Fruit fly (Drosophila melanogaster) whole organism, embryonic: ENCODE data around the gene Srp9.

ENCODE experiments used
- CG10321 ChIP-seq: fragments of 200-800 bp; sonication (Bioruptor generic); IDR thresholded peaks from 2 replicates; pipeline ENCODE4 v1.3.6; 2022; ENCODE audit warnings: missing biosample characterization, missing genetic modification characterization
- CG10366 ChIP-seq: fragments of 200-800 bp; sonication (Bioruptor generic); IDR thresholded peaks from 2 replicates; pipeline ENCODE4 v1.3.6; 2022; ENCODE audit warnings: missing biosample characterization, missing genetic modification characterization
- CG11456 ChIP-seq: fragments of 200-800 bp; sonication (Bioruptor generic); IDR thresholded peaks from 3 replicates; pipeline ENCODE4 v1.3.6; 2022; ENCODE audit warnings: missing biosample characterization, missing genetic modification characterization
- CG11696 ChIP-seq: fragments of 200-800 bp; sonication (Bioruptor generic); IDR thresholded peaks from 2 replicates; pipeline ENCODE4 v1.3.6; 2022; ENCODE audit warnings: missing biosample characterization, missing genetic modification characterization
- CG12104 ChIP-seq: fragments of 200-800 bp; sonication (Bioruptor generic); optimal IDR thresholded peaks from 3 replicates; lab custom pipeline; 2016; ENCODE audit warnings: missing biosample characterization, missing genetic modification characterization
- CG12391 ChIP-seq: fragments of 200-800 bp; sonication (Bioruptor generic); optimal IDR thresholded peaks from 3 replicates; lab custom pipeline; 2018; ENCODE audit warnings: missing biosample characterization, mild to moderate bottlenecking, missing genetic modification characterization, moderate library complexity
- CG13424 ChIP-seq: fragments of 200-800 bp; sonication (Bioruptor generic); optimal IDR thresholded peaks from 2 replicates; lab custom pipeline; 2019; ENCODE audit warnings: missing biosample characterization, mild to moderate bottlenecking, missing genetic modification characterization, moderate library complexity
- CG13624 ChIP-seq: fragments of 200-800 bp; sonication (Bioruptor generic); optimal IDR thresholded peaks from 2 replicates; lab custom pipeline; 2016; ENCODE audit warnings: missing biosample characterization, missing genetic modification characterization
- CG13894 ChIP-seq: fragments of 200-800 bp; sonication (Bioruptor generic); optimal IDR thresholded peaks from 3 replicates; lab custom pipeline; 2018; ENCODE audit warnings: missing biosample characterization, mild to moderate bottlenecking, missing genetic modification characterization, moderate library complexity
- CG14050 ChIP-seq: fragments of 200-800 bp; sonication (Bioruptor generic); IDR thresholded peaks from 3 replicates; pipeline ENCODE4 v1.3.6; 2022; ENCODE audit warnings: missing biosample characterization, missing genetic modification characterization
- CG15011 ChIP-seq: fragments of 200-800 bp; sonication (Bioruptor generic); optimal IDR thresholded peaks from 3 replicates; lab custom pipeline; 2018; ENCODE audit warnings: missing biosample characterization, mild to moderate bottlenecking, missing genetic modification characterization
- CG1792 ChIP-seq: fragments of 200-800 bp; sonication (Bioruptor generic); optimal IDR thresholded peaks from 2 replicates; lab custom pipeline; 2016; ENCODE audit warnings: missing biosample characterization, missing genetic modification characterization
- CG1832 ChIP-seq: fragments of 200-800 bp; sonication (Bioruptor generic); optimal IDR thresholded peaks from 2 replicates; lab custom pipeline; 2017; ENCODE audit warnings: missing biosample characterization, mild to moderate bottlenecking, missing genetic modification characterization, inconsistent platforms
- CG18764 ChIP-seq: fragments of 200-800 bp; sonication (Bioruptor generic); optimal IDR thresholded peaks from 3 replicates; lab custom pipeline; 2016; ENCODE audit warnings: missing biosample characterization, missing genetic modification characterization
- CG2875 ChIP-seq: fragments of 200-800 bp; sonication (Bioruptor generic); optimal IDR thresholded peaks from 2 replicates; lab custom pipeline; 2017; ENCODE audit warnings: missing biosample characterization, mild to moderate bottlenecking, missing genetic modification characterization, missing genetic modification reagents
- CG4282 ChIP-seq: fragments of 200-800 bp; sonication (Bioruptor generic); optimal IDR thresholded peaks from 2 replicates; lab custom pipeline; 2016; ENCODE audit warnings: missing biosample characterization, missing genetic modification characterization
- CG4730 ChIP-seq: fragments of 200-800 bp; sonication (Bioruptor generic); IDR thresholded peaks from 2 replicates; pipeline ENCODE4 v1.3.6; 2022; ENCODE audit warnings: missing biosample characterization, missing genetic modification characterization
- CG5245 ChIP-seq: fragments of 200-800 bp; sonication (Bioruptor generic); optimal IDR thresholded peaks from 3 replicates; lab custom pipeline; 2016; ENCODE audit warnings: missing biosample characterization, missing genetic modification characterization
- CG6175 ChIP-seq: fragments of 200-800 bp; sonication (Bioruptor generic); IDR thresholded peaks from 3 replicates; pipeline ENCODE4 v1.3.6; 2022; ENCODE audit warnings: missing biosample characterization, missing genetic modification characterization
- CG7928 ChIP-seq: fragments of 200-800 bp; sonication (Bioruptor generic); optimal IDR thresholded peaks from 2 replicates; lab custom pipeline; 2017; ENCODE audit warnings: missing biosample characterization, mild to moderate bottlenecking, missing genetic modification characterization
- CG9876 ChIP-seq: fragments of 200-800 bp; sonication (Bioruptor generic); optimal IDR thresholded peaks from 2 replicates; lab custom pipeline; 2016; ENCODE audit warnings: missing biosample characterization, missing genetic modification characterization
- Ets65A ChIP-seq: fragments of 200-800 bp; sonication (Bioruptor generic); peaks from one replicate; lab custom pipeline; 2016; ENCODE audit warnings: missing biosample characterization, missing genetic modification characterization
- Gsc ChIP-seq: fragments of 200-800 bp; sonication (Bioruptor generic); IDR thresholded peaks from 2 replicates; pipeline ENCODE4 v1.3.6; 2022; ENCODE audit warnings: missing biosample characterization, missing genetic modification characterization
- HmgZ ChIP-seq: fragments of 200-800 bp; sonication (Bioruptor generic); optimal IDR thresholded peaks from 2 replicates; lab custom pipeline; 2018; ENCODE audit warnings: missing biosample characterization, mild to moderate bottlenecking, missing genetic modification characterization
- Hr78 ChIP-seq, 2 experiments: fragments of 200-800 bp in 1 of 2; fragments of >200 bp in 1 of 2; sonication (Bioruptor generic) in 1 of 2; optimal IDR thresholded peaks; 2 replicates each; lab custom pipeline; 2017 to 2019; ENCODE audit warnings: missing biosample characterization in 2 of 2, missing genetic modification characterization in 2 of 2, mild to moderate bottlenecking in 1 of 2, moderate library complexity in 1 of 2
- Lhr ChIP-seq: fragments of 200-800 bp; sonication (Bioruptor generic); optimal IDR thresholded peaks from 3 replicates; lab custom pipeline; 2017; ENCODE audit warnings: mild to moderate bottlenecking, missing biosample characterization, missing genetic modification reagents, missing genetic modification characterization
- MBD-R2 ChIP-seq: fragments of 200-800 bp; sonication (Bioruptor generic); IDR thresholded peaks from 2 replicates; pipeline ENCODE4 v1.3.6; 2022; ENCODE audit warnings: missing biosample characterization, missing genetic modification characterization
- Med ChIP-seq: fragments of 200-800 bp; sonication (Bioruptor generic); peaks from one replicate; lab custom pipeline; 2016; ENCODE audit warnings: missing biosample characterization, missing genetic modification characterization, mild to moderate bottlenecking, inconsistent platforms, moderate library complexity
- Mrtf ChIP-seq: fragments of 200-800 bp; sonication (Bioruptor generic); IDR thresholded peaks from 3 replicates; pipeline ENCODE4 v1.3.6; 2022; ENCODE audit warnings: missing biosample characterization, missing genetic modification characterization
- NC2β ChIP-seq: fragments of 200-800 bp; sonication (Bioruptor generic); optimal IDR thresholded peaks from 2 replicates; lab custom pipeline; 2016; ENCODE audit warnings: missing biosample characterization, missing genetic modification characterization
- Nf-YB ChIP-seq: fragments of 200-800 bp; sonication (Bioruptor generic); optimal IDR thresholded peaks from 3 replicates; lab custom pipeline; 2019; ENCODE audit warnings: missing biosample characterization, mild to moderate bottlenecking, missing genetic modification characterization, moderate library complexity
- Nf-YC ChIP-seq: fragments of 200-800 bp; optimal IDR thresholded peaks from 3 replicates; lab custom pipeline; 2019; ENCODE audit warnings: missing biosample characterization, mild to moderate bottlenecking, missing genetic modification characterization, moderate library complexity
- abd-A ChIP-seq: fragments of 200-800 bp; sonication (Bioruptor generic); optimal IDR thresholded peaks from 3 replicates; lab custom pipeline; 2019; ENCODE audit warnings: missing biosample characterization, mild to moderate bottlenecking, missing genetic modification characterization, moderate library complexity
- amos ChIP-seq: fragments of 200-800 bp; sonication (Bioruptor generic); IDR thresholded peaks from 2 replicates; pipeline ENCODE4 v1.3.6; 2022; ENCODE audit warnings: missing biosample characterization, missing genetic modification characterization; ENCODE audit not compliant: partially characterized antibody
- ase ChIP-seq: fragments of 200-800 bp; sonication (Bioruptor generic); IDR thresholded peaks from 3 replicates; pipeline ENCODE4 v1.3.6; 2022; ENCODE audit warnings: missing biosample characterization, missing genetic modification characterization
- bigmax ChIP-seq: fragments of 200-800 bp; sonication (Bioruptor generic); optimal IDR thresholded peaks from 2 replicates; lab custom pipeline; 2018; ENCODE audit warnings: missing biosample characterization, mild to moderate bottlenecking, missing genetic modification characterization
- croc ChIP-seq: fragments of 200-800 bp; sonication (Bioruptor generic); conservative IDR thresholded peaks from 3 replicates; pipeline ENCODE4 v1.3.6; 2022; ENCODE audit warnings: missing biosample characterization, missing genetic modification characterization
- crol ChIP-seq: fragments of 200-800 bp; sonication (Bioruptor generic); IDR thresholded peaks from 2 replicates; pipeline ENCODE4 v1.3.6; 2022; ENCODE audit warnings: missing biosample characterization, missing genetic modification characterization
- ewg ChIP-seq: fragments of 200-800 bp; sonication (Bioruptor generic); optimal IDR thresholded peaks from 3 replicates; lab custom pipeline; 2017; ENCODE audit warnings: mild to moderate bottlenecking, missing biosample characterization, missing genetic modification reagents, missing genetic modification characterization
- exex ChIP-seq: fragments of 200-800 bp; sonication (Bioruptor generic); optimal IDR thresholded peaks from 4 replicates; lab custom pipeline; 2018; ENCODE audit warnings: missing biosample characterization, mild to moderate bottlenecking, missing genetic modification characterization, moderate library complexity
- eyg ChIP-seq: fragments of 200-800 bp; sonication (Bioruptor generic); optimal IDR thresholded peaks from 3 replicates; lab custom pipeline; 2016; ENCODE audit warnings: missing biosample characterization, missing genetic modification characterization
- h ChIP-seq: fragments of >200 bp; optimal IDR thresholded peaks from 2 replicates; lab custom pipeline; 2017
- luna ChIP-seq: fragments of 200-800 bp; sonication (Bioruptor generic); optimal IDR thresholded peaks from 2 replicates; lab custom pipeline; 2016; ENCODE audit warnings: missing biosample characterization, missing genetic modification characterization
- mam ChIP-seq: fragments of 200-800 bp; sonication (Bioruptor generic); optimal IDR thresholded peaks from 3 replicates; lab custom pipeline; 2016; ENCODE audit warnings: missing biosample characterization, missing genetic modification characterization
- mirr ChIP-seq: fragments of 200-800 bp; sonication (Bioruptor generic); optimal IDR thresholded peaks from 3 replicates; lab custom pipeline; 2018; ENCODE audit warnings: missing biosample characterization, mild to moderate bottlenecking, missing genetic modification characterization
- oc ChIP-seq: fragments of 200-800 bp; sonication (Bioruptor generic); optimal IDR thresholded peaks from 2 replicates; lab custom pipeline; 2018; ENCODE audit warnings: missing biosample characterization, mild to moderate bottlenecking, missing genetic modification characterization, moderate library complexity
- onecut ChIP-seq: fragments of 200-800 bp; sonication (Bioruptor generic); IDR thresholded peaks from 2 replicates; pipeline ENCODE4 v1.3.6; 2022; ENCODE audit warnings: missing biosample characterization, missing genetic modification characterization
- rib ChIP-seq: fragments of 200-800 bp; sonication (Bioruptor generic); IDR thresholded peaks from 2 replicates; pipeline ENCODE4 v1.3.6; 2022; ENCODE audit warnings: missing biosample characterization, missing genetic modification characterization
- seq ChIP-seq: fragments of 200-800 bp; sonication (Bioruptor generic); IDR thresholded peaks from 2 replicates; pipeline ENCODE4 v1.3.6; 2022; ENCODE audit warnings: missing biosample characterization, missing genetic modification characterization

The Srp9 gene

DNA sequence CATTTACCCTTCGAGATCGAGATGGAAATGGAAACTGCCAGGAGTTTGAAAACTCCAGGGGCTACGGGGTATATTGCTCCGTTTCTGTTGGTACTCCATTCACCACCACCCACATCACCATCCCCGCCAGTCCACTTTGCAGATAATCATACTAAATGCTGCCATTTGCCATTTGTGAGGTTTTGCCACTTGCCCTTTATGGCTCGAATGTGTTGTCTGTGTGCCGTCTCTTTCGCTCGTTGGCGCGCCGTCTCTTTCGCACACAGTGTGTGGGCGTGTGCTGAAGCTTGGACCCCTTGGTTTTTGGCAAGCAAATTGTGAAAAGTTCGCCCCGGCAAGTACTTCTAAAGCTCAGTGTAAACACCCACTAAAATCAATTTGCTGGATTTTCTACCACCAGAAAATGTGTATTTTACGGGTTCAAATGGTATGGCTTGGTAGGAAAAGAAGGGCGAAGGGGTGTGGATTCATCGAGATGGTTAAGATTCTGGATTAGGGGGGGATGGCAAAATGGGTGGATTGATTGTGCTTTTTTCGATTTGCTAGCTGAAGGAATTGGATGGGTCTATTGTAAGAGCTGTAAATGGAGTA, 22.5 kb downstream of the Srp9 start:
- peak; percentile 23 for TF ChIP-seq CG13894 (tag; lab: Kevin White, UChicago)
- peak; percentile 90 for TF ChIP-seq Nf-YB (GFP tag; lab: Kevin White, UChicago)
- peak; percentile 98 for TF ChIP-seq abd-A (tag; lab: Kevin White, UChicago)
- peak; percentile 61 for TF ChIP-seq Ets65A
- peak; percentile 80 for TF ChIP-seq exex (tag; lab: Kevin White, UChicago)
- no peak for TF ChIP-seq CG13624 (GFP tag; lab: Kevin White, UChicago)
- peak; percentile 8 for TF ChIP-seq oc (tag; lab: Kevin White, UChicago)
- peak; percentile 95 for TF ChIP-seq Nf-YC (tag; lab: Kevin White, UChicago)
- TF ChIP-seq Med (GFP tag; lab: Kevin White, UChicago), result peak; percentile 23
- no peak for TF ChIP-seq CG13424
- TF ChIP-seq seq (GFP tag; lab: Robert Waterston, UW), result peak; percentile 71; the same call in 1 of the 2 replicates
- TF ChIP-seq mam (GFP tag; lab: Kevin White, UChicago), result no peak
- no peak for TF ChIP-seq HmgZ (tag; lab: Kevin White, UChicago)
- TF ChIP-seq crol (GFP tag; lab: Robert Waterston, UW), result peak; percentile 86
- TF ChIP-seq CG11456 (GFP tag; lab: Robert Waterston, UW), result 0 out of 3 replicates have a peak, but pooled peaks have one; percentile 34
- peak; percentile 41 for TF ChIP-seq CG1832
- no peak for TF ChIP-seq CG12104
- no peak for TF ChIP-seq CG5245
- no peak for TF ChIP-seq ase (GFP tag; lab: Robert Waterston, UW)
- TF ChIP-seq CG6175 (GFP tag; lab: Robert Waterston, UW), result 0 out of 3 replicates have a peak, but pooled peaks have one; percentile 28
- peak; percentile 74 for TF ChIP-seq CG10321 (GFP tag; lab: Robert Waterston, UW)
- TF ChIP-seq MBD-R2, result no peak
- TF ChIP-seq CG9876 (GFP tag; lab: Kevin White, UChicago), result no peak
- no peak for TF ChIP-seq Hr78 (GFP tag; optimal IDR thresholded peaks at IDR 0.05; lab: Kevin White, UChicago)
- TF ChIP-seq mirr (GFP tag; lab: Kevin White, UChicago), result peak; percentile 12

DNA sequence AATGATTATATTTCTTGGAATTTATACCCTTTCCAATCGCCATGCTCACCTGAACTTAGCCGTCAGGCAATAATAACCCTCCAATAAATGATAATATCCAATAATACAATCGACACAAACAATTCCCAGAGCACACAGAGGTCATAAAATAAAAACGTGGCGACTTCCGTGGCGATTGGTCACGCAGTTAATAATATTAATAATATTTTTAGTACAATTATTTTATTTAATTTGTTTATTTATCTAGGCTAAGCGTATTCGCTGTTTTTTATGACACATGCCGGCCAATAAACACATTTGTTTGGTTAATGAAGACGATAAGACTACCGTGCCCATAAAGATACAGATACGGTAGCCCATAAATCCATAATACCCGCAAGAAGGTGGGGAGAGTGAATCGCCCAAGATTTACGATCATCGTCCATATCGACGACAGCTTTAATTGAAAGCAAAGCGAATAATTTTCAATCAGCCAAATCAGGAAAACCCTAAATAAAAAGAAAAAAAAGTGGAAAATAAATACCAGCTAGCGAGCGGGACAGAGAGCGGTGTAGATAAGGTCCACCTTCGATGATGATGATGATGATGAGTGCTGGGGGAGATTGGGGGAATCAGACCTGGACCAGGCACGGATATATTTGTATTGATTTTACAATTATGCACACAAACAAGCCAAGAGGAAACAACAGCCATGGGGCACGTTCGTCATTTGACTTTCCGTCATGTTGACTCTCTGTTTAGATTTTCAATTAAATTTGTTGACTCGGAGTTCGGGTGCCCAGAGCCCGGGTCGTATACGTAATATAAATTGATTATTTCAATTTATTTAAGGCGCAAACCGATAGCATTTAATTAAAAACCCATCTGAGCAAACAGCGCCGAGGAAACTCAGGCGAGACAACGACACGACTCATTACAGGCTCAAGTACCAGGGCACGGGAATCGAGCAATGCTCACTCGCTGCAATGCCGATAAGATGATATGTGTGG, 24.8 kb downstream of the Srp9 start:
- TF ChIP-seq CG2875 (GFP tag; lab: Kevin White, UChicago) (peak; percentile 13), CG4730 (no peak), NC2β (GFP tag; lab: Kevin White, UChicago) (no peak), amos (GFP tag; lab: Robert Waterston, UW) (no peak), croc (GFP tag; lab: Robert Waterston, UW) (no peak), bigmax (GFP tag; lab: Kevin White, UChicago) (no peak), CG15011 (GFP tag; lab: Kevin White, UChicago) (no peak), CG11696 (no peak), Lhr (GFP tag; lab: Kevin White, UChicago) (peak; percentile 23), CG4282 (GFP tag; lab: Kevin White, UChicago) (no peak), rib (GFP tag; lab: Robert Waterston, UW) (no peak), CG18764 (GFP tag; lab: Kevin White, UChicago) (peak; percentile 17), h (lab: Kevin White, UChicago) (no peak), luna (GFP tag; lab: Kevin White, UChicago) (no peak), ewg (no peak), CG10366 (GFP tag; lab: Robert Waterston, UW) (no peak), Gsc (GFP tag; lab: Robert Waterston, UW) (no peak), CG1792 (GFP tag; lab: Kevin White, UChicago) (no peak), onecut (peak; percentile 16; the same call in 1 of the 2 replicates), Mrtf (GFP tag; lab: Robert Waterston, UW) (no peak), CG14050 (GFP tag; lab: Robert Waterston, UW) (no peak), CG7928 (GFP tag; lab: Kevin White, UChicago) (no peak), eyg (no peak), MBD-R2 (no peak), CG12391 (tag; lab: Kevin White, UChicago) (no peak)
